Fruit fly (Drosophila melanogaster) ovary, adult (tissue): ENCODE results near the gene CG5676.

Experiments used
- CG17801 ChIP-seq: fragments of 200-800 bp; optimal IDR thresholded peaks from 2 replicates; lab custom pipeline; 2019; ENCODE audit warnings: missing biosample characterization, mild to moderate bottlenecking, missing genetic modification characterization, moderate library complexity; ENCODE audit not compliant: partially characterized antibody

CG5676 gene

DNA sequence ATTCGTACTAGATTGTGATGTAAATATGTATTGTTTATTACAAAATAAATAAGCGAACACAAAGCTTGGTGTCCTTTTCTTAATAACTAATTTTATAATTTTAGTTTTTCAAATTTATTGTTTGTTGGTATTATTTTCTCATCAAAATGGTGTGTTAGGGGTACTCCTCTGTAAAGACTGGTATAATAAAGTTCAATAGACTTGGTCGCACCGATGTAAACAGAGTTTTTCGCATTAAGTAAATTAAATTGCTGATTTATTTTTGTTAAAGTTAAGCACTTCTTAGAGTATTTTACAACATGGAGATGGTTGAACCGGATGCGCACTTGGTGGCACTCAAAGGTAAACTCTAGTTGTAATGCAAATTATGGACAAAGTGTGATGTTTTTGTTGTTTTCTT, 10.8 kb upstream of the CG5676 start, which contains the start of gene CG4953:
Gene CG4953 (plus strand): TSS at position 193 of the 400 bp plus-strand sequence.
- TF ChIP-seq CG17801 (GFP tag; lab: Kevin White, UChicago), result no peak

DNA sequence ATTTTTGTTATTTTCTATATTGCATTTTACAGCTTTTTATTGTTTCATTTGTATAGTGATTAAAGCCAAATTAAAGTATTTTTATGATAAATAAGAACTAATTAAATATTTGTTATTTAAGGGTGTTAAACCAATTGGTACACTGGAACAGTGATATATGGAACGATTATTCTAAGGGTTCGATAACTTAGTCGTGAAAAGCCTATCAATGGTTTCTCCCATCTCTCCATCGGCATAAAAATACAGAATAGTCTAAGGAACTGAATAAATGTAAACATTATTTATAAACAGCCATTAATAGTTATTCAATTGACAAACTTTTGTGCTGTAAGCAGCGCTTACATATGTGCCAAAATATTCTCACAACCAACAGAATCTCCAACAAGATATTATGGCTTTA, 9.4 kb upstream of the CG5676 start, which contains the start of gene Mob3:
Gene Mob3 (plus strand): TSS at position 208 of the 400 bp plus-strand sequence.
- TF ChIP-seq CG17801 (GFP tag; lab: Kevin White, UChicago), result peak; percentile 21

DNA sequence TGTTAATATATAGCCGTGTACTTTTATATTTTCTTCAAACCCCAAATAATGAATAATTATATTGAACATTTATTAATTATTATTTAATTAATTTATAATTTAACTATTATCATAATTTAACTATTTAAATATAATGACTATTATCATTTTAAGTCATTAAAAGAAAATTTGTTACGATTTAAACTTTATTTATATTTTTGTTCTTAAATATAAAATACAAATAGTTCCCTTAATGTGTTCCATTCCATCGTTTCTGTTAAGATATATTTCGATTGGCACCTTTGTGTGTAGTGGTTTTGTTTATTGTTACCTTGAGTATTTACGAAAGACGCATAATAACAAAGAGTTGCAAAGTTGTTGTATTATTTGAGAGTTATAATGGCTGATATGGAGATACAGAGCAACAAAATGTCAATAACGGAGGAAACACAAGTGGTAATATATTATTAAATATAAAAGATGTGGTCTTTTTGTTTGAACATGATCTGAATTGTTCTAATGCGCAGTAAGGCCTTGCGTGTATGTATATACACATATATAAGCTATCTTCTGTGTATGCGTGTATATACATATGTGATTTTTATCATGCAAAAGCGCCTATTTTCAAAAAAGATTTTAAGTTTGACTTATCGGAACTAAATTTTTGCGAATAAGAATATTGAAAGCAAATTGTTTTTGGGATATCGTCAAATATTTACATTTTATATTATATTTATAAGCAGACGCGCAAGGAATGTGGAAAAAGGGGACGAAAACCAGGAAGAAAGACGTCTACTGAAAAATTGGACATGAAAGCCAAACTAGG, 8.3 kb upstream of the CG5676 start, which contains the start of gene REPTOR-BP:
Gene REPTOR-BP (plus strand): TSS at position 296 of the 805 bp plus-strand sequence.
- TF ChIP-seq CG17801 (GFP tag; lab: Kevin White, UChicago), result no peak

DNA sequence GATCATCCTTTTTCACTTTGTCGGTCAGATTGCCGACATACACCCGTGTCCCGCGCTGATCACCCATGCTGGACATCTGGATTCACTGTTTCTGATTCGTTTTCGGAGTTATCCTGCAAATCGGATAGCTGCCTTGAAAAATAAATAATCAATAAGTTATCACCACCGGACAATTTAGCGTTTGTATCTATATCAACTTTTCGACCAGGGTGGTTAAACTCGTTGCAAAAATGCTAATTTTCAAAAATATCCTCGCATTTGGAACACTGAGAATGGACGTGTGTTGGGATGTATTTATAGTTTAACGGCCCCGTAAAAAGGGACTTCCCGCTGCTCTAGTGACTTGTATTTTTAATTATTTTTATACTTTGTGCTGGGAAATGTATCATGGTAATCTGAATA, 7.7 kb upstream of the CG5676 start, which contains the start of gene Rsf1:
Gene Rsf1 (minus strand): TSS at position 212 of the 402 bp plus-strand sequence.
- TF ChIP-seq CG17801 (GFP tag; lab: Kevin White, UChicago), result no peak

DNA sequence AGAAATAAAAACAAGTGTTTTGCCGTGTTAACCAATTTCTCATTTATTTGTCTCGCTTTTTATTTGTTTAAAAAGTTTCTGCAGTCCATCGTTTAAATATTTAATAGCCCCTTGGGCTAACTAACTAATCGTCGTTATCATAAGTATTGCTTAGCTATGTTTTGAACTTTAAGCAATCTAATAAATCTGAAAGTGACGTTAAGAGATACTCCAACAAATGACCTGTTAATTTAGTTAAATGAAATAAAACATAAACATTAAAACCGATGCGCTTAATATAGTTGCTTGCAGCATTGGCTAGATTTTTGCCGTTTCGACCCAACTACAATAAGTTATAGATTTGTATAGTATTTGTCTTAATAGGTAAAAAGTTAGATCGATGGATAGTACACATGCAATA, 6.1 kb upstream of the CG5676 start:
- no peak for TF ChIP-seq CG17801 (GFP tag; lab: Kevin White, UChicago)

DNA sequence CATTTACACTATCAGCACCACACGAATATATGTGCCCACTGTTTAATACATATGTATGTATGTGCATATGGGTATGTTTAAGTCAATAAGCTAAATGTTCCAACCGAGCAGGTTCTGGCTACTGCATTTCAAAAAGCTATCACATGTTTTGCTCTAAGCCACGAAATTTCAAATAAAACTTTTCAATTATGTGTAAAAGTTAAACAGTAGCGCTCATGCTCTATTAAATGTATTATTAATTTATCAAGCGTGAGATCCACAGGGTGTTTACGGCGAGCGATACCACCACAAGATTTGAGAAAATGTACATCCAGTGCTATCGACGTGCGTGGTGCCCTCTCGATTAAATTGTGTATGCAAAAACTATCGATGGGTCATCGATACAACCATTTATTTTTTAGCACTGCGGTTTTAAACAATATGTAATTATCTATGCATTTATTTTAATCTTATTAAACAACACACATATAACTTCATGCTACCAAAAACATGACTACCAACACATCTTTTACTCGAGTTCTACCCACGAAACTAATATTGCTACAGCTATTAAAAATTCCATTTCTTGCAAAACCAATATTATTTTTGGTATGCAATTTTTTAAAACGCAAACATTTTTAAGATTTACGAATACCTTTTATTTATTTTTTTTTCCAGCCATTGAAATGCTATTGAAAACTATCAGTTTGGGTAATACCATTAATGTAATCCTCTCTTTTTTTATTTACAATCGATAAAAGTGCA, 5.2 kb upstream of the CG5676 start, which contains the start of gene Pten:
Gene Pten (minus strand): TSS at position 300 of the 744 bp plus-strand sequence.
- TF ChIP-seq CG17801 (GFP tag; lab: Kevin White, UChicago), result peak; percentile 26

DNA sequence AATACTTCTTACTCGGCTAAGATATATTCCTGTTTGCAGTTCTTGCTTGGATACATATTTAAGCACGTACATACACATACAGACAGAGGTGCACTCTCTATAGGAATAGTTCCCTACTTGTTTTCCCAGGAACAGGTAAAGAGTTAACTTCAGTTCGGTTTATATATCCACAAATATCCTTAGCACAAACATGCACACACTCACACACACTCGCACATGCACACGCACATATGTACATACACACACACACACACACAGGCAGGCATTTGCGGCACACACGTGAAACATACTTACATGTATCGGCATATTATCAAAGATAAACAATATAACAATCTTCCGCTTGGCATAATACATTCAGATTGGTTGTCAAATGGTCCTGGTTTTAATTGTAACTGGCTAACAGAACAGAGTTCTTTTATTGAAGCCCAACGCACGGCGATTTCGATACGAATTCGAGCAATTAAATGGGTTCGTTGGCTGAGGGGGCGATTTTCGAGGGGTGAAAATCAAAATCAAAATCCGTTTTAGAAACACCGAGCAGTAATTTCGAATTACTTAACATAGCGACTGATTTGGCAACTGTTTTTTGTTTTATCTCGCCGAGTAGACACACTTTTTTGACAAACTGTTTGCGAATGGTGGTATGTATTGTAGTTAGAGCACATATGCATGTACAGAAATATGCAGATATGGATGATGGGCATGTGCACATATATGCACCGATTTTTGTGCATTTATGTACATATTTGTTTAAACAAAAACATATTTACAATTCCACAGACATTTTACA, 4.5 kb upstream of the CG5676 start:
- no peak for TF ChIP-seq CG17801 (GFP tag; lab: Kevin White, UChicago)

DNA sequence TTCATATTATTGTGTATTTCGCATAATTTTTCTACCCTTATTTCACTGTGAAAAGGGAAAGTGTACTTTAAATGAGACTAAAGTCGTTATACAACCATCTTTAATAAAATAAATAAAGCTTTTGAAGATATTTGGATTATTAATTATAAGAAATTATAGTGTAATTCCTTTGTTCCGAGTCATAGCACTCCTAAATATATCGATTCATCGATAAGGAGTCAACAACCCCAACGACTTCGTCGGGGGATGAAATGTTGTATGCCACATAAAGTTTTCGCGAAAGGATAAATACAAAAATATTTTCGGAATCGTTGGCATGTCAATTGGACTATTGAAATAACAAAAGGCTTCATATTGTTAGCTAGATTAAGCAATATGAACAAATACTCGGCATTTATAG, 4.1 kb downstream of the CG5676 start, which contains the start of gene Ror:
Gene Ror (plus strand): TSS at position 252 of the 400 bp plus-strand sequence.
- TF ChIP-seq CG17801 (GFP tag; lab: Kevin White, UChicago), result no peak

DNA sequence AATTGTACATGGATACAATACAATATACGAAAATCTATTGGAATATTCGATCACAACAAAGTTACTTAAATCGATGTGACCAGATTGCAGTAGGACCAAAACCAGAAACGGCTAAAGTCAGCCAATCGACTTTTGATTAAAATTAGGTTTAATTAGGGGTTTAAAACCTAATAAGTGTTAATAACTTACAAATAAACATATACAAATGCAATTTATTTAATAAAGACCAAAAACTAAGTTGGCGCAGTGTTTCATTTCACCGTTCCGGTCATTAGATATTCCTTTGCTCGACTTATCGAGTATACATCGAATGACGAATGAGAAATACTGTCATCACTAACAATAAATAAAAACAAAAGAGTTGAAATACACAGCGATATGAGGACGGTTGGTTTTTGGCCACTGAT, 5.2 kb downstream of the CG5676 start, which contains the start of the genes bsk and CG31717:
Gene bsk (minus strand): TSS at position 61 of the 407 bp plus-strand sequence.
Gene CG31717 (plus strand): TSS at position 297 of the 407 bp plus-strand sequence.
- TF ChIP-seq CG17801 (GFP tag; lab: Kevin White, UChicago), result peak; percentile 51

DNA sequence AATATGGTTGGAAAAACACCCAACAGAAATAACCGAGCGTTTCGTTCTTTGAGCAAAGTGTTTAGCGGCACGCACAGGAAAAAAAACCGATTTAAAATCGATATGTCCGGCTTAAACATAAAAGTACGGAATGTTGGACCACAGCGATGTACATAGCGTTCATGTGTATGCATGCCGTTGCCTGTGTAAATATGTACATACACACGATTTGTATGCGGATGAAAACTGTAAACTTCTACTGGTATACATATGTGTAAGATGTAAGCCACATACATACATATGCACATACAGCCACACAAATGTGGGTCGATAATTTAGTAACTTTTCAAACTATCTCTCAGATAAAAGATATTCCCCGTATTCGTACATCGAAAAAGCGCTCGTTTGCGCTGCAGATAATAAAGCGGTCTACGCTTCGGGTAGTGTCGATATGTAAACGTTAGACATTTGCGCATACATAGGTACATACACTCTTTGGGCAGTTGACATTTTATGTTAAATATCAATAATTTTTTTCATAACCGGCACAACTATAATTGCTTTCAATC, 6.0 kb downstream of the CG5676 start:
- no peak for TF ChIP-seq CG17801 (GFP tag; lab: Kevin White, UChicago)

DNA sequence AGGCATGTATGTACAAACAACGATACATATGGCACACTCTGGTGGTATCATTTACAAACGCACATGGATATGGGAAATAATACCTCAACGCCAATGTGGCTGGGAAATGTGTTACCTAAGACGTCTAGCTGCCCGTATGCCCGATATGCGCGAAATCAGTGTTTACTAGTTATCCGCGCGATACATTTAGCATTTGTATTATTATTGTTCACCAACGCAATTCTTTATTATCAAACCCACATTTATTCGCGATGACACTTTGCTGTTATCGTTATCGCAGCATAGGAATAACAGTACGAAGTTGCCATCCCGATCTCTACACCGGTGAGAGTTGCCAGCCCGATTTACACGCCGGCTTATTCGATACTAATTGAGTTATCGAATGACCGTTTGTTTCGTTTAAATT, 8.9 kb downstream of the CG5676 start, which contains the start of gene chico:
Gene chico (minus strand): TSS at position 294 of the 406 bp plus-strand sequence.
- no peak for TF ChIP-seq CG17801 (GFP tag; lab: Kevin White, UChicago)

DNA sequence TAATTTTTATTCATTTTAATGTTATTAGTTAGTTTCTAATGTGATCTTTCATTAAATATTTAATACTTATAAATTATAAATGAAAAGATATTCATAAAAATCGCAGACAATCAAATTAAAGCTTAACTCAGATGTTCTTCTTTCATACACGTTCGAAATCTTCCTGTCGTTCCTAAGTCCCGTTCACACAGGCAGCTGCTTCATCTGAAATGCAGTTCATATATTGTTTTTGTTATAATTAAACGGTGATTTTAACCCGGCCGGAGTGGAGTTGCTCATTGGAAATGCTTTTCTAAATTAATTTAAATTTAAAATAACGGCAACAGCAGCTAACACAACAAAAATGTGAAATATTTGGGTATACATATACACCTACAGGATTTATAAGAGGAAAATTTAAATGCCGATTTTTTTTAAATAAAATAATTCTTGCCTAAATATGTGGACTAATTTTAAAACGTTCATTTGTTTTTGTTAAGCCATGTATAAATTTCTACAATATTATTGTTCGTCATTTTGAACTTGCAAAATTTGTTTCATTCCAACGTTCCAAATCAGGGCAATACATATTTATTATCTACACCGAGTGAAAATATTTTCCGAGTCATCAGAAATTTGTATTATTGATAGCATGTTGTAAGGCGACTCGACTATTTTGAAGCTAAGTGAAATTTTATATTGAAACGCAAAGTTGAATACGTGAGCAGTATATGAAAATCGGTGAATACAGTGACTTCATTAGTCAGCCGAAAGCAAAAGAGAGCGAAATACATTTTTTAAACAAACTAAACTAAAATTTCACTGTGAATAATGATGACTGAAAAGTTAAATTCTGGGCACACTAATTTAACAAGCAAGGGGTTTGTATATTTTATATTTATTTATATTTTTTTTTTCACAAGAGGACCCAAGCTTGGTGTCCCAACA, 16.7 kb downstream of the CG5676 start, which contains the start of gene me31B:
Gene me31B (plus strand): TSS at position 616 of the 927 bp plus-strand sequence.
- TF ChIP-seq CG17801 (GFP tag; lab: Kevin White, UChicago), result peak; percentile 26
